Comparison of ENCODE assay signal across 5 fruit fly cellular contexts in genomic region chrX:6599233-6599632, dm6.
A peak's percentile ranks its signal among the peaks of the same experiment; 100 is the strongest.
TF ChIP-seq lines count a peak whose summit lies in the region.

No protein-coding gene starts in this region.

- TF ChIP-seq CTCF in whole organism, embryonic (GFP tag; optimal IDR thresholded peaks at IDR 0.05; lab: Kevin White, UChicago) = peak; percentile 45

TF ChIP-seq in whole organism, adult, 20 proteins besides CTCF, POLR2A, EP300 and RAD21 (continues in another document):
- TF ChIP-seq tj (GFP tag; optimal IDR thresholded peaks at IDR 0.05; lab: Kevin White, UChicago) (no peak), Mnt (GFP tag; optimal IDR thresholded peaks at IDR 0.05; lab: Kevin White, UChicago) (no peak), ovo (GFP tag; optimal IDR thresholded peaks at IDR 0.05; lab: Kevin White, UChicago) (no peak), cnc (optimal IDR thresholded peaks at IDR 0.05; lab: Kevin White, UChicago) (no peak), CG12768 (GFP tag; optimal IDR thresholded peaks at IDR 0.05; lab: Kevin White, UChicago) (peak; percentile 94), Crg-1 (GFP tag; optimal IDR thresholded peaks at IDR 0.05; lab: Kevin White, UChicago) (no peak), CG33017 (tag; optimal IDR thresholded peaks at IDR 0.05; lab: Kevin White, UChicago) (no peak), CG7045 (GFP tag; optimal IDR thresholded peaks at IDR 0.05; lab: Kevin White, UChicago) (peak; percentile 88), CG14711 (tag; optimal IDR thresholded peaks at IDR 0.05; lab: Kevin White, UChicago) (peak; percentile 98), bab1 (GFP tag; optimal IDR thresholded peaks at IDR 0.05; lab: Kevin White, UChicago) (peak; percentile 83), CG5204 (GFP tag; optimal IDR thresholded peaks at IDR 0.05; lab: Kevin White, UChicago) (no peak), cic (GFP tag; optimal IDR thresholded peaks at IDR 0.05; lab: Kevin White, UChicago) (peak; percentile 53), CG7101 (tag; optimal IDR thresholded peaks at IDR 0.05; lab: Kevin White, UChicago) (peak; percentile 72), CG11617 (GFP tag; optimal IDR thresholded peaks at IDR 0.05; lab: Kevin White, UChicago) (peak; percentile 48), pad (GFP tag; optimal IDR thresholded peaks at IDR 0.05; lab: Kevin White, UChicago) (peak; percentile 87), Clk (GFP tag; optimal IDR thresholded peaks at IDR 0.05; lab: Kevin White, UChicago) (peak; percentile 59), toe (GFP tag; optimal IDR thresholded peaks at IDR 0.05; lab: Kevin White, UChicago) (peak; percentile 78), kay (GFP tag; lab: Kevin White, UChicago; ENCODE audit: borderline replicate concordance) (peak; percentile 69)

TF ChIP-seq in whole organism, embryonic, 481 proteins besides CTCF, POLR2A, EP300 and RAD21 (continues in another document):
- TF ChIP-seq CG17186 (GFP tag; optimal IDR thresholded peaks at IDR 0.05; lab: Kevin White, UChicago) (peak; percentile 36), zfh2 (GFP tag; optimal IDR thresholded peaks at IDR 0.05; lab: Kevin White, UChicago) (no peak), zen (tag; optimal IDR thresholded peaks at IDR 0.05; lab: Kevin White, UChicago) (peak; percentile 79), CG1832 (GFP tag; optimal IDR thresholded peaks at IDR 0.05; lab: Kevin White, UChicago) (no peak), CG12071 (GFP tag; optimal IDR thresholded peaks at IDR 0.05; lab: Kevin White, UChicago) (peak; percentile 78), seq (GFP tag; IDR thresholded peaks at IDR 0.05; lab: Robert Waterston, UW) (no peak), Fer1 (GFP tag; optimal IDR thresholded peaks at IDR 0.05; lab: Kevin White, UChicago) (peak; percentile 85), B-H2 (GFP tag; optimal IDR thresholded peaks at IDR 0.05; lab: Kevin White, UChicago) (peak; percentile 56), so (GFP tag; IDR thresholded peaks at IDR 0.05; lab: Robert Waterston, UW) (peak; percentile 97), crol (GFP tag; IDR thresholded peaks at IDR 0.05; lab: Robert Waterston, UW) (no peak), CG6854 (GFP tag; optimal IDR thresholded peaks at IDR 0.05; lab: Kevin White, UChicago) (peak; percentile 72), wdn (GFP tag; IDR thresholded peaks at IDR 0.05; lab: Robert Waterston, UW) (no peak), CG9215 (GFP tag; IDR thresholded peaks at IDR 0.05; lab: Robert Waterston, UW) (peak; percentile 95), CG11560 (tag; IDR thresholded peaks at IDR 0.05; lab: Robert Waterston, UW) (peak; percentile 88), CG14965 (GFP tag; optimal IDR thresholded peaks at IDR 0.05; lab: Kevin White, UChicago; ENCODE audit: borderline replicate concordance) (peak; percentile 45), D19B (GFP tag; optimal IDR thresholded peaks at IDR 0.05; lab: Kevin White, UChicago) (peak; percentile 85), gsb-n (tag; optimal IDR thresholded peaks at IDR 0.05; lab: Kevin White, UChicago) (no peak), ara (GFP tag; IDR thresholded peaks at IDR 0.05; lab: Robert Waterston, UW) (peak; percentile 98), ro (GFP tag; IDR thresholded peaks at IDR 0.05; lab: Robert Waterston, UW) (peak; percentile 96)

TF ChIP-seq in whole organism, prepupa, 60 proteins besides CTCF, POLR2A, EP300 and RAD21 (continues in another document):
- TF ChIP-seq CG8632 (GFP tag; optimal IDR thresholded peaks at IDR 0.05; lab: Kevin White, UChicago) = no peak
- peak; percentile 67 for TF ChIP-seq CG1621 (tag; optimal IDR thresholded peaks at IDR 0.05; lab: Kevin White, UChicago)
- peak; percentile 98 for TF ChIP-seq Eip78C (GFP tag; lab: Kevin White, UChicago)
- peak; percentile 96 for TF ChIP-seq cyc (GFP tag; optimal IDR thresholded peaks at IDR 0.05; lab: Kevin White, UChicago)
- no peak for TF ChIP-seq dac (GFP tag; optimal IDR thresholded peaks at IDR 0.05; lab: Kevin White, UChicago)
- TF ChIP-seq ss (GFP tag; optimal IDR thresholded peaks at IDR 0.05; lab: Kevin White, UChicago) = peak; percentile 71 to 81
- TF ChIP-seq CG4318 (GFP tag; optimal IDR thresholded peaks at IDR 0.05; lab: Kevin White, UChicago) = no peak
- TF ChIP-seq CG10631 (GFP tag; optimal IDR thresholded peaks at IDR 0.05; lab: Kevin White, UChicago) = peak; percentile 36
- TF ChIP-seq CG9139 (GFP tag; optimal IDR thresholded peaks at IDR 0.05; lab: Kevin White, UChicago) = peak; percentile 86
- peak; percentile 85 for TF ChIP-seq Blimp-1 (GFP tag; optimal IDR thresholded peaks at IDR 0.05; lab: Kevin White, UChicago)
- TF ChIP-seq CG10669 (GFP tag; optimal IDR thresholded peaks at IDR 0.05; lab: Kevin White, UChicago) = peak; percentile 95
- peak; percentile 78 for TF ChIP-seq fd85E (GFP tag; optimal IDR thresholded peaks at IDR 0.05; lab: Kevin White, UChicago)
- peak; percentile 95 for TF ChIP-seq CG6276 (GFP tag; optimal IDR thresholded peaks at IDR 0.05; lab: Kevin White, UChicago)
- TF ChIP-seq Ets21C (GFP tag; optimal IDR thresholded peaks at IDR 0.05; lab: Kevin White, UChicago) = no peak
- peak; percentile 95 for TF ChIP-seq CG7368 (GFP tag; optimal IDR thresholded peaks at IDR 0.05; lab: Kevin White, UChicago)
- peak; percentile 78 for TF ChIP-seq CG6808 (GFP tag; optimal IDR thresholded peaks at IDR 0.05; lab: Kevin White, UChicago)
- TF ChIP-seq Hr4 (GFP tag; optimal IDR thresholded peaks at IDR 0.05; lab: Kevin White, UChicago) = peak; percentile 94
- TF ChIP-seq fd59A (GFP tag; optimal IDR thresholded peaks at IDR 0.05; lab: Kevin White, UChicago) = no peak
- TF ChIP-seq net (GFP tag; optimal IDR thresholded peaks at IDR 0.05; lab: Kevin White, UChicago) = peak; percentile 41
- TF ChIP-seq CG11294 (GFP tag; IDR thresholded peaks at IDR 0.05; lab: Robert Waterston, UW) = peak; percentile 98

TF ChIP-seq in whole organism, pupa, 21 proteins besides CTCF, POLR2A, EP300 and RAD21:
- TF ChIP-seq fd96Ca (GFP tag; IDR thresholded peaks at IDR 0.05; lab: Robert Waterston, UW) (peak; percentile 88), CG34367 (tag; optimal IDR thresholded peaks at IDR 0.05; lab: Kevin White, UChicago) (peak; percentile 81), CG17806 (tag; optimal IDR thresholded peaks at IDR 0.05; lab: Kevin White, UChicago) (peak; percentile 97), CG32121 (GFP tag; IDR thresholded peaks at IDR 0.05; lab: Robert Waterston, UW) (peak; percentile 99), gl (tag; optimal IDR thresholded peaks at IDR 0.05; lab: Kevin White, UChicago) (peak; percentile 86), CG4496 (GFP tag; IDR thresholded peaks at IDR 0.05; lab: Robert Waterston, UW) (peak; percentile 100), CG9948 (tag; optimal IDR thresholded peaks at IDR 0.05; lab: Kevin White, UChicago) (peak; percentile 78), Pif1B (GFP tag; optimal IDR thresholded peaks at IDR 0.05; lab: Kevin White, UChicago) (peak; percentile 90), CG8159 (tag; optimal IDR thresholded peaks at IDR 0.05; lab: Kevin White, UChicago) (peak; percentile 95), CG13204 (GFP tag; optimal IDR thresholded peaks at IDR 0.05; lab: Kevin White, UChicago) (no peak), Ets98B (GFP tag; IDR thresholded peaks at IDR 0.05; lab: Robert Waterston, UW) (peak; percentile 99), Snoo (tag; optimal IDR thresholded peaks at IDR 0.05; lab: Kevin White, UChicago) (peak; percentile 94), rn (GFP tag; IDR thresholded peaks at IDR 0.05; lab: Robert Waterston, UW) (peak; percentile 98), CG14655 (GFP tag; optimal IDR thresholded peaks at IDR 0.05; lab: Kevin White, UChicago) (peak; percentile 96), CG10348 (GFP tag; IDR thresholded peaks at IDR 0.05; lab: Robert Waterston, UW) (peak; percentile 95), CG15710 (tag; optimal IDR thresholded peaks at IDR 0.05; lab: Kevin White, UChicago) (peak; percentile 84), CG12605 (GFP tag; IDR thresholded peaks at IDR 0.05; lab: Robert Waterston, UW) (peak; percentile 98), CG8301 (tag; optimal IDR thresholded peaks at IDR 0.05; lab: Kevin White, UChicago) (peak; percentile 95), D1 (tag; optimal IDR thresholded peaks at IDR 0.05; lab: Kevin White, UChicago) (peak; percentile 88), EcR (GFP tag; optimal IDR thresholded peaks at IDR 0.05; lab: Kevin White, UChicago) (no peak), Pif1A (GFP tag; optimal IDR thresholded peaks at IDR 0.05; lab: Kevin White, UChicago) (peak; percentile 89)

TF ChIP-seq in whole organism, wandering third instar larva, 38 proteins besides CTCF, POLR2A, EP300 and RAD21 (continues in another document):
- TF ChIP-seq Rel (GFP tag; optimal IDR thresholded peaks at IDR 0.05; lab: Kevin White, UChicago) = peak; percentile 22
- TF ChIP-seq Rel (tag; optimal IDR thresholded peaks at IDR 0.05; lab: Kevin White, UChicago) = peak; percentile 24
- TF ChIP-seq h (GFP tag; optimal IDR thresholded peaks at IDR 0.05; lab: Kevin White, UChicago) = peak; percentile 95
- TF ChIP-seq fru (GFP tag; optimal IDR thresholded peaks at IDR 0.05; lab: Kevin White, UChicago) = peak; percentile 89
- peak; percentile 70 for TF ChIP-seq sv (GFP tag; optimal IDR thresholded peaks at IDR 0.05; lab: Kevin White, UChicago)
- TF ChIP-seq Hr78 (GFP tag; optimal IDR thresholded peaks at IDR 0.05; lab: Kevin White, UChicago) = no peak
- TF ChIP-seq Vsx2 (GFP tag; optimal IDR thresholded peaks at IDR 0.05; lab: Kevin White, UChicago; ENCODE audit: partially characterized antibody) = no peak
- TF ChIP-seq Jra (GFP tag; optimal IDR thresholded peaks at IDR 0.05; lab: Kevin White, UChicago) = no peak
- no peak for TF ChIP-seq Dfd (GFP tag; optimal IDR thresholded peaks at IDR 0.05; lab: Kevin White, UChicago)
- TF ChIP-seq sage (GFP tag; optimal IDR thresholded peaks at IDR 0.05; lab: Kevin White, UChicago) = peak; percentile 90
- TF ChIP-seq Sp1 (GFP tag; optimal IDR thresholded peaks at IDR 0.05; lab: Kevin White, UChicago) = peak; percentile 33
- no peak for TF ChIP-seq GATAd (GFP tag; optimal IDR thresholded peaks at IDR 0.05; lab: Kevin White, UChicago)
- TF ChIP-seq CG9705 (GFP tag; optimal IDR thresholded peaks at IDR 0.05; lab: Kevin White, UChicago) = peak; percentile 75
- TF ChIP-seq lola (GFP tag; optimal IDR thresholded peaks at IDR 0.05; lab: Kevin White, UChicago) = no peak
- TF ChIP-seq tai (GFP tag; optimal IDR thresholded peaks at IDR 0.05; lab: Kevin White, UChicago) = peak; percentile 94
- TF ChIP-seq pan (optimal IDR thresholded peaks at IDR 0.05; lab: Kevin White, UChicago) = no peak
- no peak for TF ChIP-seq br (GFP tag; optimal IDR thresholded peaks at IDR 0.05; lab: Kevin White, UChicago)
- TF ChIP-seq ey (GFP tag; optimal IDR thresholded peaks at IDR 0.05; lab: Kevin White, UChicago) = peak; percentile 90
- peak; percentile 84 to 92 for TF ChIP-seq dl (GFP tag; optimal IDR thresholded peaks at IDR 0.05; lab: Kevin White, UChicago; ENCODE audit: insufficient read depth in 1 of 2, partially characterized antibody in 2 of 2)
- TF ChIP-seq jim (GFP tag; optimal IDR thresholded peaks at IDR 0.05; lab: Kevin White, UChicago) = peak; percentile 39
- TF ChIP-seq Dif (GFP tag; optimal IDR thresholded peaks at IDR 0.05; lab: Kevin White, UChicago; ENCODE audit: partially characterized antibody) = peak; percentile 99
- TF ChIP-seq dmrt93B (GFP tag; optimal IDR thresholded peaks at IDR 0.05; lab: Kevin White, UChicago) = peak; percentile 92
- no peak for TF ChIP-seq brk (GFP tag; optimal IDR thresholded peaks at IDR 0.05; lab: Kevin White, UChicago)
